Fruit fly (Drosophila melanogaster): ENCODE data around the gene CG42577.

- TF ChIP-seq CG5204 (GFP tag; optimal IDR thresholded peaks at IDR 0.05) (no peak), tj (GFP tag; optimal IDR thresholded peaks at IDR 0.05) (no peak), ovo (GFP tag; optimal IDR thresholded peaks at IDR 0.05) (no peak), CG7045 (GFP tag; optimal IDR thresholded peaks at IDR 0.05) (no peak), CG11617 (GFP tag; optimal IDR thresholded peaks at IDR 0.05) (no peak), Mnt (GFP tag; optimal IDR thresholded peaks at IDR 0.05) (no peak), cnc (optimal IDR thresholded peaks at IDR 0.05) (no peak), CG1620 (GFP tag; optimal IDR thresholded peaks at IDR 0.05) (no peak), kay (GFP tag; ENCODE audit: borderline replicate concordance) (no peak), CG33017 (tag; optimal IDR thresholded peaks at IDR 0.05) (no peak)
Observed at dm6 chrX:20244278-20244677, 14.8 kb upstream of the CG42577 start, which contains the start of gene Peritrophin-A.
